Worm (Caenorhabditis elegans): ENCODE results near the gene C15H11.10.

Gene C15H11.10

DNA sequence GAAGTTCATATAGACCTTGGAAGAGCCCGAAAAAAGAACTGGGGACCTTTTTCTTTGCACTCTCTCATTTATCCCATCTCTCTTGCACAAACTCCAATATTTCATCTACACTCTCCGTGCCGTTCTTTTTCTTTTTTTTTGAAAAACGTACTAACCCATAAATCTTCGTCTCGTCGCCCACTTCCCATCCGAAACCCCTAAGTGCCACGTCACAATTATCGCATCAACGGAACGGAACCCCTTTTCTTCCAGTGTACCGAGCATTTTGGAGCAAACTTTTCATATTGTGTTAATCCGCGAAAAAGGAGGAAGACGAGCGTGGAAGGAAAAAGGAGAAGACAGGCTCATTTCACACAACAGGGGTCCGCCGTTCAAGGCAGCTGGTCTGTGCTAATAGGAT is 22.5 kb upstream of the C15H11.10 start:
- no peak for TF ChIP-seq W03F9.2 (tag; optimal IDR thresholded peaks at IDR 0.05)
- no peak for TF ChIP-seq him-1 (tag; optimal IDR thresholded peaks at IDR 0.05)
- no peak for TF ChIP-seq dao-5 (tag; optimal IDR thresholded peaks at IDR 0.05)

DNA sequence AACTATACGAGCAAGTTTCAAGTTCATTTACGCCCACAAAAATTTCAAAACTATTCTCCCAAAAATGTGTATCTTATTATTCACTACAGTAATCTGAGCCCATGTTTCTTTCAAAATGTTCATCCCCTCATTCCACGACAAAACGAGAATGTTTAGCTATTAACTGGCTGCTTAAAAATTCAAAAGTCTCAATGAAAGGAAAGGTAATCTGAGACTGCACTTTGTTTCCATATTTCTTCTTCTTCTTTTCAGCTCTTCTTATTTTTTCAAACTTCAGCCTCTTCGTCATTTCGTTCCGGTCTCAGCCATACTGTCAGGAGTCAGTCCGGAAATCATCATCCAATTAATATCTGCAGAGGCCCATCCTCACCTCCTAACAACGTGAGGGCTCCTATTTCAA is 19.2 kb upstream of the C15H11.10 start, which contains the start of gene unc-39:
unc-39 (plus strand) TSS at position 301 of the 400 bp plus-strand sequence.
- TF ChIP-seq dao-5 (tag; optimal IDR thresholded peaks at IDR 0.05) (no peak), him-1 (tag; optimal IDR thresholded peaks at IDR 0.05) (no peak), W03F9.2 (tag; optimal IDR thresholded peaks at IDR 0.05) (no peak)

DNA sequence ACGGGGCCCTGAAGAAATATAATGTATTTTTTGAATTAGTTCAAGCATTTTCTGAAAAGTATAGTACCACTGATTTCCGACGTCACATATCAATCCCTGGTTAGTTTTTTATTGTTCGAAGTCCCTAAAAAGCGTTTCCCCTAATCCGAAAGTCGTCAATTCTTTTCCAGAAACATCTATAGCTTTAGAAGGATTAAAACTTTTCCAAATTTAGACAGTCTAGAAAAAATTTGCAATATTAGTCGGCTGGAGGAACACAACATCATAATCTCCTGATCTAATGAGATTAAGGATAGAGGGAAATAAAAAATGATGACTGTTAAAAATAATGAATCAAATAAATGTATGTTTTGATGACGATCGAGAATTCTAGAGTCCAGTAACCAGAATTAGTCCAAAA is 13.9 kb upstream of the C15H11.10 start:
- TF ChIP-seq W03F9.2 (tag; optimal IDR thresholded peaks at IDR 0.05): no peak
- TF ChIP-seq dao-5 (tag; optimal IDR thresholded peaks at IDR 0.05): no peak
- TF ChIP-seq him-1 (tag; optimal IDR thresholded peaks at IDR 0.05): no peak

DNA sequence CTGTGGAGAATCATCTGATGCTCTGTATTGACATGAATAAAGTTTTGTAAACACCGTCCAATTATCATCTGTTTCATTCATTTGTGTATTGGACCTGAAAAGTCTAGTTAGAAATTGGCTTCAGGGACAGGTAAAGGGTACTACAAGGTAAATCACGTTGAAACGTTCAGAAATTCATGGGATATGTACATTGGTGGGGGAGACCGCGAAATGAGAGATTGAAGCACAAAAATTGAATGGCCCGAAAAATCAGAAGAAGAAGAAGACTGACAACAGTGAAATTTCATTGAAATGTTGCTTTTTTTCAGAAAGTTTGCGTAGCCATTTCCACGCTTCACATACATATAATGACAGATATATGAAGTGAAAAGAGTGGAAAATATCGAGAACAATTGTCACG is 12.9 kb upstream of the C15H11.10 start, which contains the start of gene npr-43:
npr-43 (minus strand) TSS at position 101 of the 400 bp plus-strand sequence.
- no peak for TF ChIP-seq him-1 (tag; optimal IDR thresholded peaks at IDR 0.05)
- TF ChIP-seq W03F9.2 (tag; optimal IDR thresholded peaks at IDR 0.05): no peak
- TF ChIP-seq dao-5 (tag; optimal IDR thresholded peaks at IDR 0.05): no peak

DNA sequence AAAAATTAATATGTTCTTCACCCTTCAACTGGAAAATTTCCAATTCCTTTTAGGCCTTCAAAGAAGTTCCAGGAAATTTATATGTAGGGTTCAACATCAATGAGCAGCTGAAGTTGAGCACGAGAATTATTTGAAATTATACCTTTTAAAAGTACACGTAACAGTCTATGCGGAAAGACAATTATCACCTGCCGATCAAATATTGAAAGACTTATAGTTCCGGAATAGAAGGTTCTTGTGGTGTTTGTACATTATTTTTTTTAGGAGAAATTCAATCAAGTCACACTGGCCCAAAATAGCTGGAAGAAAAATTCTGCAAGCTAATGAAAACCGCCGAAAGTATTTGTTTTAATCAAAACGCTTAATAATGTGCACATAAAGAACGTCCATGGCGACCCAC is 11.7 kb upstream of the C15H11.10 start:
- TF ChIP-seq W03F9.2 (tag; optimal IDR thresholded peaks at IDR 0.05) (no peak), dao-5 (tag; optimal IDR thresholded peaks at IDR 0.05) (no peak), him-1 (tag; optimal IDR thresholded peaks at IDR 0.05) (no peak)

DNA sequence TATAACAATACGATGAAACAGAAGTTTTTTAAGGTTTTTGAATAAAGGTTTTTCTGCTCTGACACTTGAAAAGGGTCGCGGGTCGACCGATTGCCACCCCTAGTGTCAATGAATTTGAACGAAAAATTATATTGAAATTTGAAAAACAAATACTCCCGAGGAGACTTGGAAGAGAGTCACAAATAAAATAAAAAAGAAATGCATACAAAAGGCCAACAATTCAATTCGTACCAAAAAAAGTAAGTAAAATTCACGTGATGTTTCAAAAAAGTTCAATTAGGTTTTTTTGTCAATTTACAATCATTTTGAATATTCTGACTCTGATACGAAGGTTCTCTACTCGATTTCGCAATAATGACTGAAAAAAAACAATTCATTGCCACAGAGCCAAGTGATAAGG is 1.6 kb downstream of the C15H11.10 start, which contains the start of gene C15H11.1:
C15H11.1 (plus strand) TSS at position 301 of the 400 bp plus-strand sequence.
- TF ChIP-seq W03F9.2 (tag; optimal IDR thresholded peaks at IDR 0.05): no peak
- TF ChIP-seq him-1 (tag; optimal IDR thresholded peaks at IDR 0.05): no peak
- no peak for TF ChIP-seq dao-5 (tag; optimal IDR thresholded peaks at IDR 0.05)

DNA sequence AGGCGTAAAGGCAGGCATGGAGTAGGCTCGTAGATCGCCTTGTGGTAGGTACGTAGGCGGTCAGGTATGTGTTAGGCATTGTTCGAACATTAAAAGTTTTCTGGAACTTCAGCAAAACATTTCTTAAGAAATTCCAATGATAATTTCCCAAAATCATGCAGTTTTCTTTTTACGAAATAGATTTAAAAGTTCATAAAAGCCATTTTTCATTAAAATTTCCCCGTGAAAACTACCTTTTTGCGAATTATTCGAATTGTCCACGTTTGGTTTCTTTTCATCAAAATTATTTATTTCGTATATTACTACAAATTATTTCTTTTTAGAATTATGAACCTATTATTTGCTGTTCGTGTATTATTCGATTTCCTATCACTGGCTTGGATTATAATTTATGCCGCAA is 2.8 kb downstream of the C15H11.10 start, which contains the start of gene C15H11.13:
C15H11.13 (plus strand) TSS at position 301 of the 400 bp plus-strand sequence.
- TF ChIP-seq W03F9.2 (tag; optimal IDR thresholded peaks at IDR 0.05) (no peak), him-1 (tag; optimal IDR thresholded peaks at IDR 0.05) (no peak), dao-5 (tag; optimal IDR thresholded peaks at IDR 0.05) (no peak)

DNA sequence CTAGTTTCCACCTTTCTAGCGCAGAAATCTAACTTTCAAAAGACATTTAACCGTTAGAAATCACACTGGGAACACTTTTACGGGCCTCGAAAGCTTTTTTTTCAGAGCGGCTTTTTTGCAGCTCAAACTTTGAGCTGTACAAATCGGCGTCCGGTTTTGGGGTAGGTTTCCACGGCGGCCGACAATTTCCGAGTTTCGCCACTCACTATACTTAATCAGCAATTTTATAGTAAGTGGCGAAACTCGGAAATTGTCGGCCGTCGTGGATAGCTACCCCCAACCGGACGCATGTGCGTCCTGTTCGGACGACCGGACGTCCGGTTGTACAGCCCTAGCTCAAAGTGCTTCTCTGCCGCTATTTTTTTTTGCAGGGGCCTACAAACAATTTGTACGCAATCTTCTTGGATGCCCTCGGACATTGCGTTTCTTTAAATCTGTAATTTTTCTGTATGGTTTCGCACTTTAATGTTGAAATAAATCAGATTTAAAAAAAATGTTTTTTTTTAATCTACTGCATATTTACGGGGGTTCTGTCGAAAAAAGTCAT is 4.3 kb downstream of the C15H11.10 start:
- TF ChIP-seq him-1 (tag; optimal IDR thresholded peaks at IDR 0.05): no peak

DNA sequence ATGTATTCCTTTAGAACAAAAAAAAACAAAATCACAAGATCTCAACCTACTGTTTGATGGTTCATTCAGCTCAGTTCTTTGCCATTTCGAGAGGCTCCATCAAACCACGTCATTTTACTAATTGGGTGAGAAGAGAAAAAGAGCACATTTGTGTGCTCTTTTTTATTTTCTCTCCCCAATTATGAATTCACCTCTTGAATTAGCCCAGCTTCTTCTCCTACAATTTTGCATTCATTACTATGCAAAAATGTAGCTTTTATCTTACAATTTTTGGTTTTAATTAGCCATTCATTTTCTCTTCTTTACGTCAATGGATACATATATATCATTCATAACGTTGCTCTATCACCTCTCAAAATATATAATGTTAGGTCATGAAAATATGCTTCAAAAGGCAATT is 13.7 kb downstream of the C15H11.10 start:
- no peak for TF ChIP-seq him-1 (tag; optimal IDR thresholded peaks at IDR 0.05)
- no peak for TF ChIP-seq W03F9.2 (tag; optimal IDR thresholded peaks at IDR 0.05)
- no peak for TF ChIP-seq dao-5 (tag; optimal IDR thresholded peaks at IDR 0.05)

DNA sequence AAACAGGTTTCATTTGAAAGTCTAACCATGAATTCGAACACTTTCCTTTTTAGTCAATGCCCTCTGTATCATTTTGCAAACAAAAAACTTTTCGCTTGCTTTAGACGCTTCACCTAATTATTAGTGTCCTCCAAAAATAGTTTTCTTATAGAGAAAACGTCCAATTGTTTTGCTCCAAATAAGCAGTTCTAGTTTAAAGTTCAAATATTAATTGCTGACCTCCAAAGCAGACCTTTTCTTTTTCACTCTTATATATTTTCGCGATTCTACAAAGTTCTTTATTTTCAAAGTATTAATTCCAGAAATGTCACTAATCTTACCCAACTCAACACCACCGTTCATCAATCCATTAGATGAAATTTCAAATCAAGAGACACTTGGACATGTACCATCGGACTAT is 16.8 kb downstream of the C15H11.10 start, which contains the start of gene gnrr-2:
gnrr-2 (plus strand) TSS at position 301 of the 400 bp plus-strand sequence.
- TF ChIP-seq W03F9.2 (tag; optimal IDR thresholded peaks at IDR 0.05): no peak
- no peak for TF ChIP-seq him-1 (tag; optimal IDR thresholded peaks at IDR 0.05)
- no peak for TF ChIP-seq dao-5 (tag; optimal IDR thresholded peaks at IDR 0.05)

DNA sequence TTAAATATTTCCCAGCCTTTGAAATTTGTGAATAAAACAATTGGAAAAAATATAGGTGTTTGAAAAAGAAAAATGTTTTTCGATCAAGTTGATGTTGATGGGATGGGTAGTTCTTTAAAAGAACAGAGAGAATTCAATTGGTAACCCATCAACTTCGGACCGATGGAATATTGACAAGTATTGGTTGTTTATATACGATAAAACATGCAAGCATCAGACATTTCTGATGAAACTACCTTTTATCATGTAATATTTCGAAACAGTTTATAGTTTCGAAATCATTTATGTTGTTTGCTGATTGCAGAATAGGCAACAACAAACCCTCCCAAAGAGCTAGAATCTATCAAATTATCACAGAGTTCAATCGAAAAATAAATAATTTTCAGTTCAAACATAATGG is 18.0 kb downstream of the C15H11.10 start:
- TF ChIP-seq him-1 (tag; optimal IDR thresholded peaks at IDR 0.05) (no peak), W03F9.2 (tag; optimal IDR thresholded peaks at IDR 0.05) (no peak), dao-5 (tag; optimal IDR thresholded peaks at IDR 0.05) (no peak)

DNA sequence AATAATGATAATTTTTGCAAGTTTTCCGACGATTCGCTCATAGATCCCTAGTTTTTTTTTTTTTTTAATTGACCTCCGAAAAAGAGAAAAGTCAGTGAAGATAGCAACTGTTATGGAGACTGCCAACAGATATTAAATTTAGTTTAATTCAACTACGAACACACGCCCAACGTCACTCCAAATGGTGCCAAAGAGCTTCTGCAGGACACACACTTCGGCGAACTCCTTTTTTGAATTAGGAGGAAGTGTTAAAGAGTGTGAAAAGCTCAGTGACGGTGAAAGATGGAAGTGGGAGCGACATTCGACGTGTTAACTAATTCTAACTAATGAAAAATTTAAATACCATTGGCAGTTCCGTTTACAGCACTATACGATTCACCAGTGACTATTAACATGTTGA is 20.1 kb downstream of the C15H11.10 start:
- no peak for TF ChIP-seq him-1 (tag; optimal IDR thresholded peaks at IDR 0.05)
- TF ChIP-seq W03F9.2 (tag; optimal IDR thresholded peaks at IDR 0.05): no peak
- no peak for TF ChIP-seq dao-5 (tag; optimal IDR thresholded peaks at IDR 0.05)

DNA sequence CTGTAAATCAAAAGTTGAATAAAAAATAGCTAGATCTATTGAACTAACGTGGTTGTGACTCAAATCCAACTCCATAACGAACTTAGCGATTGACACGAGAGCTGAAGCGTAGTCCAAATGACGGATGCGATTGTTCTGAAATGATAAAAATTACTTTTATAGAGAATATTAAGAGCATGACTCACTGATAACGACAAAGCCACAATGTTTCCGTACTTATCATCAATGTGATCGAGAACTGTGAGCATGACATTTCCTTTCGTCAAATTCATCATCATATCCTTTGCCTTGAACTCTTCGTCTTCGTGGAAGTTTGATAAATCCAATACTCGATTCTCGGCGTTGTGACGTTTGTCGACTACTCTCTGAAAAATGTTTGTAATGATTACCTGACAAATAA is 22.1 kb downstream of the C15H11.10 start:
- no peak for TF ChIP-seq him-1 (tag; optimal IDR thresholded peaks at IDR 0.05)
- no peak for TF ChIP-seq dao-5 (tag; optimal IDR thresholded peaks at IDR 0.05)
- no peak for TF ChIP-seq W03F9.2 (tag; optimal IDR thresholded peaks at IDR 0.05)

DNA sequence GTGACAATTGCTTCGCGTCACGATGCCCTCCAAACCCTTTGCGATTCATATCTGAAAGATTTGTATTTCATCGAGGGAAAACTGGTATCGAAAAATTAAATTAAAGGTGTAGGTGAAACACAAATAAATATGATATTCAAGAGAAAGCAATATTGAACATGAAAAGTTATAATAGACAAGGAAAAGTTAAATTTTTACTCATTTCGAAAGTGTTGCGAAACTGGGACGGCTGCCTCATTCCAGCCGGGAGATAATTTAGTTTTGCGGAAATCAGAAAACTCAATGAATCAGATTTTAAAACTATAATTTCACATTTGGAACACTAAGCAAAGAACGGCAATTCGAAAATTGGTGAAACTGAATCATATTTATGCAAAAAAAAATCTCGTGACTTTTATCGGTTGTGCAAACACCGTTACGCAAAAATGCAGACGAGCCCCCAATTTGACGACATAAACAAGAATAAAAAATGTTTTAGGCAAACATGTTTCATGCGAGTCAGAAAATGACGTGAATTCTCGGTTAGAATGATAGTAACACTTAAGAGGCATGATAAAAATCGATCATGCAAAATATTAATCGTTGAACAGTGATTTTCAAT is 23.1 kb downstream of the C15H11.10 start, which contains the start of the genes nxf-1 and C15H11.11:
nxf-1 (minus strand) TSS at position 51 of the 601 bp plus-strand sequence.
C15H11.11 (plus strand) TSS at position 536 of the 601 bp plus-strand sequence.
- no peak for TF ChIP-seq him-1 (tag; optimal IDR thresholded peaks at IDR 0.05)
- TF ChIP-seq W03F9.2 (tag; optimal IDR thresholded peaks at IDR 0.05): peak; percentile 68

DNA sequence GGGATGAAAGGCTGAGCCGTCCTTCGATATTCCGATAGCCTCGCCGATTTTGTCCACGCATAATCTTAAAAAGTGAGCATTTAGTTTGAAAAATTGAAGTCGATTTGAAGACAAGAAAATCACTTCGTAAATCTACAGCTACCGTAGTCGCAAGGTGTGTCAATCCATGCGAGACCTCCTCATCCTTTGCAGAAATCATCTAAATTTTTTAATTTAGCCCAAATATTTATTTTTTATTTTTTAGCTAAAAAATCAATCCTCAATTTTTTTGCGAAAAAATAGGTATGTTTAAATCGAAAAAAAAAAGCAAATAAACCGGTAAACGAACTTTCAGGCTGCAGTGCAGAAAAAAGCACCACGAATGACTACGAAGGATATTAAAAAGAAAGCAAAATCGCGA is 25.8 kb downstream of the C15H11.10 start, which contains the start of the genes nxf-2 and set-31:
nxf-2 (minus strand) TSS at position 101 of the 400 bp plus-strand sequence.
set-31 (plus strand) TSS at position 169 of the 400 bp plus-strand sequence.
- no peak for TF ChIP-seq W03F9.2 (tag; optimal IDR thresholded peaks at IDR 0.05)
- no peak for TF ChIP-seq him-1 (tag; optimal IDR thresholded peaks at IDR 0.05)
- no peak for TF ChIP-seq dao-5 (tag; optimal IDR thresholded peaks at IDR 0.05)
